Worm (Caenorhabditis elegans): ENCODE data around the gene T13C2.2.
A peak's percentile ranks its signal among the peaks of the same experiment; 100 is the strongest.

Gene T13C2.2

DNA sequence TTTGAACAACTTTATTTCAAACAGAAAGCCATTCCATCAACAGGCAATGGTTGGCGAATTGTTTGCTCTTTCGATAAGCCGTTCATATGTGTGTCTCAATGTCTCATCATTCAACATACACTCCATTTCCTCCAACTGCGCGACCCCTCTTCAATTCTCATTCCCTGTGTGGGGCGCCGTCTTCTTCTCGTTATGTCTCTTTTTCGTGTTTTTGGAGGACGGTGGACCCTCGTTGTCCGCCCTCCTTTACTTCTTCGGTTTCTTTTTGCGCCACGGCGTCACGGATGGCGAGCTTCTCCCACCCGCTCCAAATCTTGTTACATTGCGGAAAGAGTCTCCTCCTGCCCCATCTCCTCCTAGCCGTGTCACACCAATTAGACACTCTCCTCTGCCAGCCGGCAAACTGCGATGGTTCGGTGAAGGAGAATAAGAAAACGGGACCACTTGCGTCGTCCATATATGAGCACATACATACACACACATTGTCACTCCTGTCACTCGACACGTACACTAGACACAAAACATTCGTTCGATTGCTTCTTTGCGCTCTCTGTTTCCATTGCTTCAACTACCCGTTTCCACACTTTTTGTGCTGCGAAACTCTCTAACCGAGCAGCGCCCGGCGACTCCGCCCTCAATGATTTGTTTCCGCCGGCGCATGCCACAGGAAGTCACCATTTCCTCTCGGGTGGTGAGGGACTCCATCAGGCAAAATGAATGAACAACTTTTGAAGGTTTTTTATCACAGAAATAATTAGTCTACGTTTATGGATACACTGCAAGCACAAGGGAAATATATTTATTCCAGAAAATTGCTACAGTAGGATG is 36.3 kb downstream of the T13C2.2 start:
- TF ChIP-seq dmd-8 (GFP tag; IDR thresholded peaks at IDR 0.05) (no peak), hlh-30 (tag; optimal IDR thresholded peaks at IDR 0.05; ENCODE audit: insufficient read depth) (no peak), lin-1 (GFP tag; IDR thresholded peaks at IDR 0.05) (no peak), madf-5 (GFP tag; IDR thresholded peaks at IDR 0.05) (0 out of 4 replicates have a peak, but pooled peaks of 1 of the 2 experiments have one; percentile 57), mep-1 (tag; optimal IDR thresholded peaks at IDR 0.05) (peak; percentile 7), hmg-1.1 (GFP tag; IDR thresholded peaks at IDR 0.05) (no peak), lin-29 (GFP tag; IDR thresholded peaks at IDR 0.05) (no peak), daf-16 (GFP tag; optimal IDR thresholded peaks at IDR 0.05) (no peak), daf-16 (tag; optimal IDR thresholded peaks at IDR 0.05) (no peak), rbr-2 (tag; optimal IDR thresholded peaks at IDR 0.05) (peak; percentile 5), pha-4 (GFP tag; IDR thresholded peaks at IDR 0.05) (no peak), pha-4 (tag; optimal IDR thresholded peaks at IDR 0.05) (no peak), ctbp-1 (GFP tag; IDR thresholded peaks at IDR 0.05) (0 out of 2 replicates have a peak, but pooled peaks have one; percentile 13), set-16 (GFP tag; IDR thresholded peaks at IDR 0.05) (peak; percentile 59; the same call in 1 of the 2 replicates), fkh-10 (GFP tag; optimal IDR thresholded peaks at IDR 0.05) (peak; percentile 21), aha-1 (tag) (peak; percentile 49), vab-7 (GFP tag; IDR thresholded peaks at IDR 0.05) (0 out of 2 replicates have a peak, but pooled peaks have one; percentile 19), sdz-12 (GFP tag; optimal IDR thresholded peaks at IDR 0.05) (peak; percentile 9), lin-15B (tag; optimal IDR thresholded peaks at IDR 0.05) (no peak), F10B5.3 (tag; optimal IDR thresholded peaks at IDR 0.05) (no peak), ceh-62 (tag; optimal IDR thresholded peaks at IDR 0.05) (no peak), unc-62 (GFP tag; optimal IDR thresholded peaks at IDR 0.05 in 1 of 2) (peak in 1 of 2 experiments; percentile 98), unc-62 (tag; optimal IDR thresholded peaks at IDR 0.05) (no peak)

DNA sequence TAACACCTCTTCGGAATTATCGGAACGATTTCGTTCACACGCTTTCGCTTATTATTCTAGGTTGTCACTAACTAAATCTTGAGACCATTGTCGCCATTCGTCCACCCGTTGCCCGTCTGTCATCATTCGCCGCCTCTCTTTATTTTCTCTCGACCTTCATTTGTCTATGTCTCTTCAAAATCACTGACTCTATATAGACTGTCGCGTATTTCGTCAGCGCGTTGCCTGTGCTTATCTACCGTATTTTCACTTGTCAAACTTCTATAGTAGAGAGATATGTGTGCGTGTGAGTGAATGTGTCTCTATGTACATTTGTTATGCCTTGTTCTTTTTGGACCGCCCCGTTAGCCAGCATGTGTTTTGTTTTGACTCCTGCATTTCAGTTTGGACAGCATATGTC is 37.1 kb downstream of the T13C2.2 start:
- TF ChIP-seq mdl-1 (tag; optimal IDR thresholded peaks at IDR 0.05): peak in 1 of 2 experiments; percentile 29
- no peak for TF ChIP-seq dmd-9 (GFP tag; IDR thresholded peaks at IDR 0.05)
- TF ChIP-seq mxl-3 (GFP tag; optimal IDR thresholded peaks at IDR 0.05): peak; percentile 82
- no peak for TF ChIP-seq daf-12 (tag; optimal IDR thresholded peaks at IDR 0.05)
- no peak for TF ChIP-seq hmg-1.1 (GFP tag; IDR thresholded peaks at IDR 0.05)
- no peak for TF ChIP-seq F49E8.2 (tag; optimal IDR thresholded peaks at IDR 0.05; ENCODE audit: borderline replicate concordance)
- no peak for TF ChIP-seq F26F4.8 (GFP tag; conservative IDR thresholded peaks at IDR 0.05)
- no peak for TF ChIP-seq pha-4 (GFP tag; IDR thresholded peaks at IDR 0.05)
- no peak for TF ChIP-seq pha-4 (tag; optimal IDR thresholded peaks at IDR 0.05)
- TF ChIP-seq ceh-32 (tag; optimal IDR thresholded peaks at IDR 0.05; ENCODE audit: poor library complexity): no peak
- TF ChIP-seq duxl-1 (tag; optimal IDR thresholded peaks at IDR 0.05; ENCODE audit: poor library complexity): no peak
- TF ChIP-seq unc-130 (GFP tag; optimal IDR thresholded peaks at IDR 0.05): no peak
- peak; percentile 84 for TF ChIP-seq nhr-28 (tag; optimal IDR thresholded peaks at IDR 0.05)
- TF ChIP-seq lin-39 (tag; optimal IDR thresholded peaks at IDR 0.05): no peak
- no peak for TF ChIP-seq lin-38 (GFP tag; IDR thresholded peaks at IDR 0.05)
- no peak for TF ChIP-seq spr-3 (GFP tag; optimal IDR thresholded peaks at IDR 0.05)
- peak; percentile 28 for TF ChIP-seq nhr-25 (tag; optimal IDR thresholded peaks at IDR 0.05; ENCODE audit: borderline replicate concordance, insufficient read depth)
- TF ChIP-seq lin-1 (GFP tag; IDR thresholded peaks at IDR 0.05): 0 out of 2 replicates have a peak, but pooled peaks have one; percentile 13
- no peak for TF ChIP-seq set-16 (GFP tag; IDR thresholded peaks at IDR 0.05)
- TF ChIP-seq spr-1 (tag; optimal IDR thresholded peaks at IDR 0.05): no peak
- TF ChIP-seq aly-2 (tag; optimal IDR thresholded peaks at IDR 0.05): no peak
- TF ChIP-seq saeg-2 (GFP tag; IDR thresholded peaks at IDR 0.05): no peak
- TF ChIP-seq nhr-48 (tag; optimal IDR thresholded peaks at IDR 0.05): no peak
- no peak for TF ChIP-seq R02D3.7 (tag; optimal IDR thresholded peaks at IDR 0.05)
- no peak for TF ChIP-seq nhr-76 (tag; optimal IDR thresholded peaks at IDR 0.05)
- TF ChIP-seq ceh-82 (tag; optimal IDR thresholded peaks at IDR 0.05): no peak
- TF ChIP-seq mdt-29 (GFP tag; IDR thresholded peaks at IDR 0.05): no peak
- no peak for TF ChIP-seq nhr-11 (tag; optimal IDR thresholded peaks at IDR 0.05)
- no peak for TF ChIP-seq ces-1 (GFP tag; optimal IDR thresholded peaks at IDR 0.05)
- no peak for TF ChIP-seq F44E2.7 (GFP tag; IDR thresholded peaks at IDR 0.05)
- no peak for TF ChIP-seq tag-97 (GFP tag; IDR thresholded peaks at IDR 0.05)
- no peak for TF ChIP-seq lin-15B (tag; optimal IDR thresholded peaks at IDR 0.05)
